Fruit fly (Drosophila melanogaster): ENCODE measurements around the gene CG14340.

CG14340 gene

dm6 chr2L:1075753-1076152 is 37.0 kb upstream of the CG14340 start:
- peak; percentile 50 for TF ChIP-seq rgr (GFP tag; optimal IDR thresholded peaks at IDR 0.05)
- peak; percentile 25 for TF ChIP-seq psq (GFP tag; optimal IDR thresholded peaks at IDR 0.05)
- TF ChIP-seq Vsx2 (GFP tag; optimal IDR thresholded peaks at IDR 0.05; ENCODE audit: partially characterized antibody): no peak
- TF ChIP-seq Sp1 (GFP tag; optimal IDR thresholded peaks at IDR 0.05): peak; percentile 8
- TF ChIP-seq HLH106 (tag; optimal IDR thresholded peaks at IDR 0.05): peak; percentile 30
- no peak for TF ChIP-seq CG9705 (GFP tag; optimal IDR thresholded peaks at IDR 0.05)
- TF ChIP-seq sv (GFP tag; optimal IDR thresholded peaks at IDR 0.05): peak; percentile 76
- no peak for TF ChIP-seq Rel (GFP tag; optimal IDR thresholded peaks at IDR 0.05)
- no peak for TF ChIP-seq Rel (tag; optimal IDR thresholded peaks at IDR 0.05)
- no peak for TF ChIP-seq Jra (GFP tag; optimal IDR thresholded peaks at IDR 0.05)
- peak; percentile 49 for TF ChIP-seq fru (GFP tag; optimal IDR thresholded peaks at IDR 0.05)
- no peak for TF ChIP-seq pan (optimal IDR thresholded peaks at IDR 0.05)
- no peak for TF ChIP-seq Dfd (GFP tag; optimal IDR thresholded peaks at IDR 0.05)
- no peak for TF ChIP-seq usp (GFP tag; optimal IDR thresholded peaks at IDR 0.05)
- no peak for TF ChIP-seq dsf (GFP tag; optimal IDR thresholded peaks at IDR 0.05; ENCODE audit: borderline replicate concordance)
- peak; percentile 59 for TF ChIP-seq h (GFP tag; optimal IDR thresholded peaks at IDR 0.05)
- TF ChIP-seq Myc (optimal IDR thresholded peaks at IDR 0.05): no peak
- TF ChIP-seq Abd-B (GFP tag; optimal IDR thresholded peaks at IDR 0.05): no peak
- peak; percentile 30 for TF ChIP-seq OdsH (GFP tag; optimal IDR thresholded peaks at IDR 0.05)
- TF ChIP-seq foxo (GFP tag; optimal IDR thresholded peaks at IDR 0.05): peak in 1 of 2 experiments; percentile 73
- no peak for TF ChIP-seq Hnf4 (GFP tag; optimal IDR thresholded peaks at IDR 0.05)
- TF ChIP-seq br (GFP tag; optimal IDR thresholded peaks at IDR 0.05): peak; percentile 49
- peak; percentile 53 for TF ChIP-seq ey (GFP tag; optimal IDR thresholded peaks at IDR 0.05)
- no peak for TF ChIP-seq brk (GFP tag; optimal IDR thresholded peaks at IDR 0.05)
- no peak for TF ChIP-seq Hr78 (GFP tag; optimal IDR thresholded peaks at IDR 0.05)
- no peak for TF ChIP-seq CG32264 (GFP tag; optimal IDR thresholded peaks at IDR 0.05)
- TF ChIP-seq N (GFP tag; optimal IDR thresholded peaks at IDR 0.05): no peak
- no peak for TF ChIP-seq Hr83 (GFP tag; optimal IDR thresholded peaks at IDR 0.05; ENCODE audit: poor library complexity, severe bottlenecking)
- no peak for TF ChIP-seq GATAd (GFP tag; optimal IDR thresholded peaks at IDR 0.05)
- TF ChIP-seq CrebA (GFP tag; optimal IDR thresholded peaks at IDR 0.05; ENCODE audit: borderline replicate concordance): no peak

DNA sequence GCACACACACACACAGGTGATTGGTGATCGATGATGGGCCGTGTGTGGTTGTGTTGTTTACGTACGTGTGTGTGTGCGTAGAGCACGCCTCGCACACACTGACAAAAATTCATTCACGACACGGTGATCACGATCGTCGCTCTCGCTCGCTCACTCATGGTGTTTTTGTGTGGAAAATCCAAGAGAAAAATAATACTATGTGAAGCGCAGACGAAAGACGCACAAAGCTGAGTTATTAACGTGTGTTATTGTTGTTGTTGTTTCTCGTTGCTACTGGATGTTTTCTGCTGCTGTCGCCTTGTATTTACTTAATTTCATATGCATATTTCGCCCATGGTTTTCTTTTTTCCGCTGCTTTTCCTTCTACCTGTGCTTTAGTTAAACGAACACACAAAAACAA is 35.7 kb upstream of the CG14340 start:
- TF ChIP-seq dl (GFP tag; optimal IDR thresholded peaks at IDR 0.05; ENCODE audit: insufficient read depth in 1 of 2, partially characterized antibody in 2 of 2) (no peak), h (GFP tag; optimal IDR thresholded peaks at IDR 0.05) (peak; percentile 22), OdsH (GFP tag; optimal IDR thresholded peaks at IDR 0.05) (no peak), N (GFP tag; optimal IDR thresholded peaks at IDR 0.05) (peak; percentile 67), usp (GFP tag; optimal IDR thresholded peaks at IDR 0.05) (no peak), jim (GFP tag; optimal IDR thresholded peaks at IDR 0.05) (no peak), CrebA (GFP tag; optimal IDR thresholded peaks at IDR 0.05; ENCODE audit: borderline replicate concordance) (no peak), Myc (optimal IDR thresholded peaks at IDR 0.05) (no peak), Sp1 (GFP tag; optimal IDR thresholded peaks at IDR 0.05) (no peak), dsf (GFP tag; optimal IDR thresholded peaks at IDR 0.05; ENCODE audit: borderline replicate concordance) (no peak), rgr (GFP tag; optimal IDR thresholded peaks at IDR 0.05) (peak; percentile 16), fru (GFP tag; optimal IDR thresholded peaks at IDR 0.05) (no peak), sage (GFP tag; optimal IDR thresholded peaks at IDR 0.05) (no peak), Abd-B (GFP tag; optimal IDR thresholded peaks at IDR 0.05) (peak; percentile 17), Rel (GFP tag; optimal IDR thresholded peaks at IDR 0.05) (no peak), Rel (tag; optimal IDR thresholded peaks at IDR 0.05) (no peak), Dfd (GFP tag; optimal IDR thresholded peaks at IDR 0.05) (no peak), GATAd (GFP tag; optimal IDR thresholded peaks at IDR 0.05) (no peak)

dm6 chr2L:1077469-1077993 is 35.2 kb upstream of the CG14340 start, which contains the start of the genes S and ast:
S (minus strand) TSS chr2L:1077815.
ast (plus strand) TSS chr2L:1077948.
- TF ChIP-seq br (GFP tag; optimal IDR thresholded peaks at IDR 0.05): no peak
- no peak for TF ChIP-seq sv (GFP tag; optimal IDR thresholded peaks at IDR 0.05)
- TF ChIP-seq HLH106 (tag; optimal IDR thresholded peaks at IDR 0.05): peak; percentile 19
- TF ChIP-seq Dif (GFP tag; optimal IDR thresholded peaks at IDR 0.05; ENCODE audit: partially characterized antibody): peak; percentile 28
- TF ChIP-seq Hr83 (GFP tag; optimal IDR thresholded peaks at IDR 0.05; ENCODE audit: poor library complexity, severe bottlenecking): peak; percentile 68
- peak; percentile 6 for TF ChIP-seq fru (GFP tag; optimal IDR thresholded peaks at IDR 0.05)
- TF ChIP-seq foxo (GFP tag; optimal IDR thresholded peaks at IDR 0.05): peak in 1 of 2 experiments; percentile 28
- peak; percentile 61 for TF ChIP-seq Sp1 (GFP tag; optimal IDR thresholded peaks at IDR 0.05)
- no peak for TF ChIP-seq woc (GFP tag; optimal IDR thresholded peaks at IDR 0.05)
- TF ChIP-seq OdsH (GFP tag; optimal IDR thresholded peaks at IDR 0.05): peak; percentile 18
- peak; percentile 43 for TF ChIP-seq rgr (GFP tag; optimal IDR thresholded peaks at IDR 0.05)
- no peak for TF ChIP-seq Rel (GFP tag; optimal IDR thresholded peaks at IDR 0.05)
- TF ChIP-seq Rel (tag; optimal IDR thresholded peaks at IDR 0.05): peak; percentile 89
- peak; percentile 79 for TF ChIP-seq psq (GFP tag; optimal IDR thresholded peaks at IDR 0.05)
